Fruit fly (Drosophila melanogaster) whole organism, embryonic: Measurements from ENCODE around the gene CG32189.
A peak's percentile ranks its signal among the peaks of the same experiment; 100 is the strongest.

Source experiments
- Antp ChIP-seq: fragments of 200-800 bp; sonication (Bioruptor generic); optimal IDR thresholded peaks from 3 replicates; lab custom pipeline; 2016; ENCODE audit warnings: missing biosample characterization, missing genetic modification characterization
- CG12659 ChIP-seq: fragments of 200-800 bp; sonication (Bioruptor generic); optimal IDR thresholded peaks from 3 replicates; lab custom pipeline; 2017; ENCODE audit warnings: mild to moderate bottlenecking, missing biosample characterization, missing genetic modification reagents, missing genetic modification characterization
- CG12744 ChIP-seq: fragments of 200-800 bp; sonication (Bioruptor generic); optimal IDR thresholded peaks from 2 replicates; lab custom pipeline; 2016; ENCODE audit warnings: missing biosample characterization, missing genetic modification characterization
- CG13287 ChIP-seq: fragments of 200-800 bp; sonication (Bioruptor generic); IDR thresholded peaks from 2 replicates; pipeline ENCODE4 v1.3.6; 2022; ENCODE audit warnings: missing biosample characterization, missing genetic modification characterization; ENCODE audit not compliant: partially characterized antibody
- CG14050 ChIP-seq: fragments of 200-800 bp; sonication (Bioruptor generic); IDR thresholded peaks from 3 replicates; pipeline ENCODE4 v1.3.6; 2022; ENCODE audit warnings: missing biosample characterization, missing genetic modification characterization
- CG14441 ChIP-seq: fragments of 200-800 bp; sonication (Bioruptor generic); IDR thresholded peaks from 2 replicates; pipeline ENCODE4 v1.3.6; 2022; ENCODE audit warnings: missing biosample characterization, missing genetic modification characterization
- CG15011 ChIP-seq: fragments of 200-800 bp; sonication (Bioruptor generic); optimal IDR thresholded peaks from 3 replicates; lab custom pipeline; 2018; ENCODE audit warnings: missing biosample characterization, mild to moderate bottlenecking, missing genetic modification characterization
- CG15696 ChIP-seq: fragments of 200-800 bp; sonication (Bioruptor generic); optimal IDR thresholded peaks from 2 replicates; lab custom pipeline; 2019; ENCODE audit warnings: missing biosample characterization, mild to moderate bottlenecking, missing genetic modification characterization, moderate library complexity
- CG17385 ChIP-seq: fragments of 200-800 bp; sonication (Bioruptor generic); optimal IDR thresholded peaks from 3 replicates; lab custom pipeline; 2018; ENCODE audit warnings: missing biosample characterization, mild to moderate bottlenecking, missing genetic modification characterization
- CG17829 ChIP-seq: fragments of 200-800 bp; optimal IDR thresholded peaks from 2 replicates; lab custom pipeline; 2019; ENCODE audit warnings: missing biosample characterization, mild to moderate bottlenecking, missing genetic modification characterization, moderate library complexity
- CG18262 ChIP-seq: fragments of 200-800 bp; optimal IDR thresholded peaks from 3 replicates; lab custom pipeline; 2019; ENCODE audit warnings: missing biosample characterization, mild to moderate bottlenecking, missing genetic modification characterization, moderate library complexity
- CG2116 ChIP-seq: fragments of 200-800 bp; sonication (Bioruptor generic); optimal IDR thresholded peaks from 3 replicates; lab custom pipeline; 2018; ENCODE audit warnings: missing biosample characterization, mild to moderate bottlenecking, missing genetic modification characterization
- CG2712 ChIP-seq: fragments of 200-800 bp; optimal IDR thresholded peaks from 3 replicates; lab custom pipeline; 2019; ENCODE audit warnings: missing biosample characterization, mild to moderate bottlenecking, missing genetic modification characterization, moderate library complexity
- CG3995 ChIP-seq: fragments of 200-800 bp; sonication (Bioruptor generic); optimal IDR thresholded peaks from 3 replicates; lab custom pipeline; 2016; ENCODE audit warnings: missing biosample characterization, missing genetic modification characterization
- CG6175 ChIP-seq: fragments of 200-800 bp; sonication (Bioruptor generic); IDR thresholded peaks from 3 replicates; pipeline ENCODE4 v1.3.6; 2022; ENCODE audit warnings: missing biosample characterization, missing genetic modification characterization
- CG7963 ChIP-seq: fragments of 200-800 bp; sonication (Bioruptor generic); IDR thresholded peaks from 3 replicates; pipeline ENCODE4 v1.3.6; 2022; ENCODE audit warnings: missing biosample characterization, missing genetic modification characterization; ENCODE audit not compliant: partially characterized antibody
- CG8290 ChIP-seq, 3 experiments: fragments of 200-800 bp; sonication (Bioruptor generic); optimal IDR thresholded peaks; 2 replicates each; lab custom pipeline; 2016 to 2019; ENCODE audit warnings: missing biosample characterization in 3 of 3, missing genetic modification characterization in 3 of 3, mild to moderate bottlenecking in 2 of 3, moderate library complexity in 1 of 3
- CG9215 ChIP-seq: fragments of 200-800 bp; sonication (Bioruptor generic); IDR thresholded peaks from 2 replicates; pipeline ENCODE4 v1.3.6; 2022; ENCODE audit warnings: missing biosample characterization, missing genetic modification characterization
- CG9727 ChIP-seq: fragments of 200-800 bp; sonication (Bioruptor generic); optimal IDR thresholded peaks from 3 replicates; lab custom pipeline; 2017; ENCODE audit warnings: missing biosample characterization, mild to moderate bottlenecking, missing genetic modification characterization
- CTCF ChIP-seq: fragments of 200-800 bp; sonication (Bioruptor generic); optimal IDR thresholded peaks from 2 replicates; lab custom pipeline; 2017; ENCODE audit warnings: missing biosample characterization, mild to moderate bottlenecking, missing genetic modification characterization, moderate library complexity
- CoRest ChIP-seq: fragments of 200-800 bp; sonication (Bioruptor generic); optimal IDR thresholded peaks from 3 replicates; lab custom pipeline; 2018; ENCODE audit warnings: missing biosample characterization, mild to moderate bottlenecking, missing genetic modification characterization, moderate library complexity
- CrebB ChIP-seq: fragments of 200-800 bp; sonication (Bioruptor generic); optimal IDR thresholded peaks from 3 replicates; lab custom pipeline; 2018; ENCODE audit warnings: missing biosample characterization, mild to moderate bottlenecking, missing genetic modification characterization
- Deaf1 ChIP-seq: fragments of 200-800 bp; optimal IDR thresholded peaks from 3 replicates; lab custom pipeline; 2019; ENCODE audit warnings: missing biosample characterization, mild to moderate bottlenecking, missing genetic modification characterization, moderate library complexity
- E2f2 ChIP-seq: fragments of 200-800 bp; sonication (Bioruptor generic); IDR thresholded peaks from 2 replicates; pipeline ENCODE4 v1.3.6; 2022; ENCODE audit warnings: missing biosample characterization, missing genetic modification characterization
- HLHmδ ChIP-seq: fragments of 200-800 bp; sonication (Bioruptor generic); optimal IDR thresholded peaks from 2 replicates; lab custom pipeline; 2018; ENCODE audit warnings: missing biosample characterization, mild to moderate bottlenecking, missing genetic modification characterization, moderate library complexity
- Lhr ChIP-seq: fragments of 200-800 bp; sonication (Bioruptor generic); optimal IDR thresholded peaks from 3 replicates; lab custom pipeline; 2017; ENCODE audit warnings: mild to moderate bottlenecking, missing biosample characterization, missing genetic modification reagents, missing genetic modification characterization
- MESR4 ChIP-seq: fragments of 200-800 bp; sonication (Bioruptor generic); optimal IDR thresholded peaks from 2 replicates; lab custom pipeline; 2018; ENCODE audit warnings: missing biosample characterization, mild to moderate bottlenecking, missing genetic modification characterization, moderate library complexity
- Myb ChIP-seq: fragments of 200-800 bp; sonication (Bioruptor generic); optimal IDR thresholded peaks from 2 replicates; lab custom pipeline; 2016; ENCODE audit warnings: missing biosample characterization, missing genetic modification characterization
- Neu2 ChIP-seq: fragments of 200-800 bp; sonication (Bioruptor generic); optimal IDR thresholded peaks from 3 replicates; lab custom pipeline; 2016; ENCODE audit warnings: missing biosample characterization, missing genetic modification characterization, borderline replicate concordance
- Oli ChIP-seq: fragments of 200-800 bp; sonication (Bioruptor generic); optimal IDR thresholded peaks from 2 replicates; lab custom pipeline; 2018; ENCODE audit warnings: missing biosample characterization, mild to moderate bottlenecking, missing genetic modification characterization, moderate library complexity
- Ptx1 ChIP-seq: fragments of 200-800 bp; sonication (Bioruptor generic); IDR thresholded peaks from 2 replicates; pipeline ENCODE4 v1.3.6; 2022; ENCODE audit warnings: missing biosample characterization, missing genetic modification characterization
- Rfx ChIP-seq: fragments of 200-800 bp; sonication (Bioruptor generic); IDR thresholded peaks from 2 replicates; pipeline ENCODE4 v1.3.6; 2022; ENCODE audit warnings: missing biosample characterization, missing genetic modification characterization
- Sin3A ChIP-seq: fragments of >200 bp; optimal IDR thresholded peaks from 2 replicates; lab custom pipeline; 2018
- dan ChIP-seq: fragments of 200-800 bp; sonication (Bioruptor generic); IDR thresholded peaks from 2 replicates; pipeline ENCODE4 v1.3.6; 2022; ENCODE audit warnings: missing biosample characterization, missing genetic modification characterization
- eve ChIP-seq, 2 experiments: fragments of >200 bp; optimal IDR thresholded peaks; 2 replicates each; lab custom pipeline; 2017; ENCODE audit warnings: missing biosample characterization in 2 of 2, missing genetic modification characterization in 2 of 2
- eyg ChIP-seq: fragments of 200-800 bp; sonication (Bioruptor generic); optimal IDR thresholded peaks from 3 replicates; lab custom pipeline; 2016; ENCODE audit warnings: missing biosample characterization, missing genetic modification characterization
- fd64A ChIP-seq: fragments of 200-800 bp; sonication (Bioruptor generic); optimal IDR thresholded peaks from 3 replicates; lab custom pipeline; 2018; ENCODE audit warnings: missing biosample characterization, mild to moderate bottlenecking, missing genetic modification characterization
- h ChIP-seq: fragments of >200 bp; optimal IDR thresholded peaks from 2 replicates; lab custom pipeline; 2017
- jigr1 ChIP-seq: fragments of 200-800 bp; sonication (Bioruptor generic); IDR thresholded peaks from 3 replicates; pipeline ENCODE4 v1.3.6; 2022; ENCODE audit warnings: missing biosample characterization, missing genetic modification characterization
- pan ChIP-seq, 4 experiments: fragments of >200 bp in 3 of 4; fragments of 200-800 bp in 1 of 4; sonication (Bioruptor generic) in 1 of 4; optimal IDR thresholded peaks in 3 of 4; IDR thresholded peaks in 1 of 4; 2 replicates each; pipeline versions ENCODE4 v1.3.6 to Lab custom; 2017 to 2022; ENCODE audit warnings: missing biosample characterization in 2 of 4, missing genetic modification characterization in 2 of 4, mixed read lengths in 1 of 4
- pnt ChIP-seq: fragments of 200-800 bp; sonication (Bioruptor generic); optimal IDR thresholded peaks from 3 replicates; lab custom pipeline; 2016; ENCODE audit warnings: missing biosample characterization, missing genetic modification characterization
- pum ChIP-seq: fragments of 200-800 bp; sonication (Bioruptor generic); optimal IDR thresholded peaks from 2 replicates; lab custom pipeline; 2016; ENCODE audit warnings: missing biosample characterization, missing genetic modification characterization
- pzg ChIP-seq: fragments of 200-800 bp; sonication (Bioruptor generic); optimal IDR thresholded peaks from 3 replicates; lab custom pipeline; 2018; ENCODE audit warnings: missing biosample characterization, mild to moderate bottlenecking, missing genetic modification characterization, moderate library complexity
- repo ChIP-seq: fragments of 200-800 bp; sonication (Bioruptor generic); optimal IDR thresholded peaks from 2 replicates; lab custom pipeline; 2016; ENCODE audit warnings: missing biosample characterization, missing genetic modification characterization
- sens ChIP-seq: fragments of 200-800 bp; sonication (Bioruptor generic); peaks from one replicate; lab custom pipeline; 2016; ENCODE audit warnings: missing biosample characterization, missing genetic modification characterization
- shn ChIP-seq: fragments of 200-800 bp; sonication (Bioruptor generic); optimal IDR thresholded peaks from 3 replicates; lab custom pipeline; 2016; ENCODE audit warnings: missing biosample characterization, missing genetic modification characterization
- sim ChIP-seq: fragments of 200-800 bp; sonication (Bioruptor generic); IDR thresholded peaks from 2 replicates; pipeline ENCODE4 v1.3.6; 2022; ENCODE audit warnings: missing biosample characterization, missing genetic modification characterization
- sisA ChIP-seq: fragments of 200-800 bp; sonication (Bioruptor generic); IDR thresholded peaks from 2 replicates; pipeline ENCODE4 v1.3.6; 2022; ENCODE audit warnings: missing biosample characterization, missing genetic modification characterization
- sob ChIP-seq: fragments of 200-800 bp; sonication (Bioruptor generic); IDR thresholded peaks from 2 replicates; pipeline ENCODE4 v1.3.6; 2022; ENCODE audit warnings: missing biosample characterization, missing genetic modification characterization
- toy ChIP-seq: fragments of 200-800 bp; sonication (Bioruptor generic); IDR thresholded peaks from 2 replicates; pipeline ENCODE4 v1.3.6; 2022; ENCODE audit warnings: missing biosample characterization, missing genetic modification characterization
- trem ChIP-seq: fragments of 200-800 bp; optimal IDR thresholded peaks from 3 replicates; lab custom pipeline; 2019; ENCODE audit warnings: missing biosample characterization, mild to moderate bottlenecking, missing genetic modification characterization, moderate library complexity
- tx ChIP-seq: fragments of 200-800 bp; sonication (Bioruptor generic); optimal IDR thresholded peaks from 2 replicates; lab custom pipeline; 2016; ENCODE audit warnings: missing biosample characterization, missing genetic modification characterization
- yki ChIP-seq: fragments of >200 bp; optimal IDR thresholded peaks from 3 replicates; lab custom pipeline; 2018

Gene CG32189

dm6 chr3L:17849517-17849916, 14.5 kb upstream of the CG32189 start, which contains the start of gene TrpRS-m (continued):
- TF ChIP-seq CG14050 (GFP tag; lab: Robert Waterston, UW) (no peak), CoRest (tag; lab: Kevin White, UChicago) (no peak), Ptx1 (GFP tag; lab: Robert Waterston, UW) (no peak), E2f2 (peak; percentile 25; the same call in 1 of the 2 replicates), CG17829 (tag; lab: Kevin White, UChicago) (peak; percentile 16), fd64A (GFP tag; lab: Kevin White, UChicago) (no peak), CG15696 (no peak), CG2712 (tag; lab: Kevin White, UChicago) (peak; percentile 28), sens (no peak), CG2116 (peak; percentile 14), HLHmδ (GFP tag; lab: Kevin White, UChicago) (no peak), CG18262 (tag; lab: Kevin White, UChicago) (no peak), sob (no peak), Deaf1 (tag; lab: Kevin White, UChicago) (no peak), Myb (GFP tag; lab: Kevin White, UChicago) (peak; percentile 30), h (lab: Kevin White, UChicago) (no peak), pnt (GFP tag; lab: Kevin White, UChicago) (no peak), CG8290 (GFP tag; optimal IDR thresholded peaks at IDR 0.05; lab: Kevin White, UChicago) (no peak), CG8290 (tag; optimal IDR thresholded peaks at IDR 0.05; lab: Kevin White, UChicago) (no peak), Antp (no peak), repo (GFP tag; lab: Kevin White, UChicago) (no peak), CG12659 (GFP tag; lab: Kevin White, UChicago) (peak; percentile 5), dan (GFP tag; lab: Robert Waterston, UW) (no peak), pzg (peak; percentile 33), CrebB (tag; lab: Kevin White, UChicago) (no peak), Rfx (GFP tag; lab: Robert Waterston, UW) (no peak), MESR4 (peak; percentile 19), CG12744 (no peak), pan (optimal IDR thresholded peaks at IDR 0.05; lab: Kevin White, UChicago) (no peak), pan (GFP tag; optimal IDR thresholded peaks at IDR 0.05 in 1 of 2, IDR thresholded peaks at IDR 0.05 in 1 of 2) (no peak), pum (no peak), CG17385 (GFP tag; lab: Kevin White, UChicago) (no peak), sim (no peak), CG9215 (GFP tag; lab: Robert Waterston, UW) (no peak), jigr1 (GFP tag; lab: Robert Waterston, UW) (no peak), trem (tag; lab: Kevin White, UChicago) (peak; percentile 7), CG6175 (no peak), CG15011 (no peak), tx (GFP tag; lab: Kevin White, UChicago) (no peak), Sin3A (lab: Kevin White, UChicago) (no peak), toy (GFP tag; lab: Robert Waterston, UW) (no peak), CG3995 (GFP tag; lab: Kevin White, UChicago) (peak; percentile 29), shn (GFP tag; lab: Kevin White, UChicago) (no peak), sisA (GFP tag; lab: Robert Waterston, UW) (no peak), CTCF (GFP tag; lab: Kevin White, UChicago) (no peak), yki (no peak), eve (GFP tag; optimal IDR thresholded peaks at IDR 0.05; lab: Kevin White, UChicago) (no peak), Lhr (GFP tag; lab: Kevin White, UChicago) (no peak), CG7963 (no peak), Neu2 (GFP tag; lab: Kevin White, UChicago) (no peak), eyg (GFP tag; lab: Kevin White, UChicago) (no peak), CG13287 (GFP tag; lab: Robert Waterston, UW) (no peak; the same call in 1 of the 2 replicates), Oli (tag; lab: Kevin White, UChicago) (no peak), CG14441 (GFP tag; lab: Robert Waterston, UW) (no peak), CG9727 (GFP tag; lab: Kevin White, UChicago) (no peak)
